Fruit fly (Drosophila melanogaster) whole organism, embryonic: ENCODE measurements around the gene Prp3.

ENCODE experiments used
- CG31224 ChIP-seq: fragments of 200-800 bp; sonication (Bioruptor generic); IDR thresholded peaks from 2 replicates; pipeline ENCODE4 v1.3.6; 2022; ENCODE audit warnings: missing biosample characterization, missing genetic modification characterization
- ci ChIP-seq: fragments of 200-800 bp; sonication (Bioruptor generic); IDR thresholded peaks from 3 replicates; pipeline ENCODE4 v1.3.6; 2022; ENCODE audit warnings: missing biosample characterization, missing genetic modification characterization
- gce ChIP-seq: fragments of 200-800 bp; sonication (Bioruptor generic); IDR thresholded peaks from 3 replicates; pipeline ENCODE4 v1.3.6; 2022; ENCODE audit warnings: missing biosample characterization, missing genetic modification characterization
- lola ChIP-seq, 3 experiments: fragments of >200 bp in 2 of 3; fragments of 200-800 bp in 1 of 3; sonication (Bioruptor generic) in 1 of 3; optimal IDR thresholded peaks; 2 replicates each; lab custom pipeline; 2017 to 2019; ENCODE audit warnings: missing biosample characterization in 3 of 3, missing genetic modification characterization in 3 of 3, mild to moderate bottlenecking in 1 of 3, moderate library complexity in 1 of 3
- odd ChIP-seq: fragments of 200-800 bp; sonication (Bioruptor generic); optimal IDR thresholded peaks from 2 replicates; lab custom pipeline; 2017; ENCODE audit warnings: missing biosample characterization, mild to moderate bottlenecking, missing genetic modification characterization
- pan ChIP-seq, 4 experiments: fragments of >200 bp in 3 of 4; fragments of 200-800 bp in 1 of 4; sonication (Bioruptor generic) in 1 of 4; optimal IDR thresholded peaks in 3 of 4; IDR thresholded peaks in 1 of 4; 2 replicates each; pipeline versions ENCODE4 v1.3.6 to Lab custom; 2017 to 2022; ENCODE audit warnings: missing biosample characterization in 2 of 4, missing genetic modification characterization in 2 of 4, mixed read lengths in 1 of 4

DNA sequence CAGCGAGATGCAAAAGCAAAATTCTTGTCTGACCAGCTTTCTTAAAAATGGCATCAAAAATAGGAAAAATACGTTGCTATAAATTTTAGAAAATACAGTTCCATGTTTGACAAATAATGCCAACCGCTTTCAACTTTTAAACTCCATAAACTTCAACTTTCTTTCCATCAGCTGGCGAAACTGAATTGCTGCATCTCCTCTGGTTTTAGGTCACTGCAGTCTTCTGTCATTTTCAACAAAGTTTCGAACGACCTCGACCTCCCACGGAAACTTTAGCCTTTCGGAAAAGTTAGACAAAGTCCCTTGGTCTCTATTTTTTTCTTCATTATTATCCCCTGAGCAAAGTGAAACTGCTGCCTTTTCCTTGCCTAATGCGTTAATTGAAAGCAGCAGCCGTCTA lies 45.6 kb downstream of the Prp3 start, which contains the start of gene CG42263:
- TF ChIP-seq ci (no peak), pan (optimal IDR thresholded peaks at IDR 0.05; lab: Kevin White, UChicago) (no peak), pan (GFP tag; optimal IDR thresholded peaks at IDR 0.05 in 1 of 2, IDR thresholded peaks at IDR 0.05 in 1 of 2) (no peak), lola (GFP tag; optimal IDR thresholded peaks at IDR 0.05; lab: Kevin White, UChicago) (no peak), odd (GFP tag; lab: Kevin White, UChicago) (no peak), gce (GFP tag; lab: Robert Waterston, UW) (no peak), CG31224 (GFP tag; lab: Robert Waterston, UW) (no peak)
